Worm (Caenorhabditis elegans) whole organism, young adult: ENCODE data around the gene rab-1.

Experiments
- D2030.7 ChIP-seq: fragments of 200-800 bp; sonication (Bioruptor generic); IDR thresholded peaks from 2 replicates; pipeline ENCODE4 v1.3.6; 2022; ENCODE audit warnings: missing genetic modification reagents, missing genetic modification characterization, missing compliant biosample characterization
- T07F8.4 ChIP-seq: sonication (generic microtip); optimal IDR thresholded peaks from 2 replicates; lab custom pipeline; 2016; ENCODE audit warnings: mild to moderate bottlenecking, missing genetic modification characterization, moderate library complexity, missing compliant biosample characterization
- aptf-2 ChIP-seq: fragments of 200-800 bp; sonication (Bioruptor generic); conservative IDR thresholded peaks from 2 replicates; pipeline ENCODE4 v1.3.6; 2022; ENCODE audit warnings: missing genetic modification reagents, missing genetic modification characterization, missing compliant biosample characterization
- attf-5 ChIP-seq: fragments of 200-800 bp; sonication (Bioruptor generic); optimal IDR thresholded peaks from 2 replicates; lab custom pipeline; 2018; ENCODE audit warnings: mild to moderate bottlenecking, missing genetic modification characterization, missing compliant biosample characterization
- dpl-1 ChIP-seq: fragments of 150-350 bp; optimal IDR thresholded peaks from 2 replicates; lab custom pipeline; 2014; ENCODE audit warnings: missing biosample characterization, missing genetic modification reagents, missing genetic modification characterization
- lin-35 ChIP-seq, 3 experiments: fragments of 150-350 bp in 2 of 3; sonication (generic microtip) in 1 of 3; optimal IDR thresholded peaks; 2 replicates each; lab custom pipeline; 2014 to 2018; ENCODE audit warnings: missing biosample characterization in 3 of 3, missing genetic modification characterization in 3 of 3, missing genetic modification reagents in 3 of 3
- lsy-27 ChIP-seq: sonication (generic microtip); optimal IDR thresholded peaks from 2 replicates; lab custom pipeline; 2017; ENCODE audit warnings: missing genetic modification characterization, mild to moderate bottlenecking, missing compliant biosample characterization, antibody characterized with exemption, missing genotype, borderline replicate concordance; ENCODE audit not compliant: insufficient read depth
- snpc-1.3 ChIP-seq: sonication (generic microtip); optimal IDR thresholded peaks from 2 replicates; lab custom pipeline; 2017; ENCODE audit warnings: missing genetic modification characterization, mild to moderate bottlenecking, missing compliant biosample characterization, antibody characterized with exemption, moderate library complexity, missing genotype, missing genetic modification reagents; ENCODE audit not compliant: insufficient read depth
- snpc-4 ChIP-seq, 5 experiments: fragments of 150-350 bp in 1 of 5; sonication (generic microtip) in 4 of 5; optimal IDR thresholded peaks; 2 replicates each; lab custom pipeline; 2014 to 2018; ENCODE audit warnings: missing genetic modification characterization in 5 of 5, missing biosample characterization in 3 of 5, antibody characterized with exemption in 2 of 5, mild to moderate bottlenecking in 2 of 5, missing compliant biosample characterization in 2 of 5, missing genotype in 2 of 5, moderate library complexity in 2 of 5, missing genetic modification reagents in 1 of 5
- unc-130 ChIP-seq: sonication (generic microtip); optimal IDR thresholded peaks from 2 replicates; lab custom pipeline; 2016; ENCODE audit warnings: missing genetic modification reagents, missing genetic modification characterization, missing compliant biosample characterization
- ztf-3 ChIP-seq: fragments of 200-800 bp; sonication (Bioruptor generic); optimal IDR thresholded peaks from 2 replicates; lab custom pipeline; 2018; ENCODE audit warnings: mild to moderate bottlenecking, missing genetic modification characterization, missing compliant biosample characterization

DNA sequence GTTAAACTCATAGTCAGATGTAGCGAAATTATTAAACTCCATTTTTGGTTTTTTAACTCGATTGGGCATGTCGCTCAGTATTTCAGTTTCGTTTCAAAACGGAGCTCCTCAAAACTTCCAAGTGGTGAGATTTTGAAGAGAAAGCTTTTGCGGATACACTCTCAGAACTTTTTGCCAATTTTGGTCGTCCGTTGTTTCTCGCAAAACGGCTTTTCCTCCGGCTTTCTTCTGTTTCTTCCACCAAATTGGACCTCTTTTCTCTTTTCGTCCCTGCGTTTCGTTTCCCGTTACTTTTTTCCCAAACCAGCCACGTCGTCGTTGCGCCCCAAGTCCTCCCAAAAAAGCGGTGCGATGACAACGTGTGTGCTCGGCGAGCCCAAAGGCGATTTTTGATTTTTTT is 3.7 kb downstream of the rab-1 start, which contains the start of gene C39F7.1:
- TF ChIP-seq snpc-4 (GFP tag; optimal IDR thresholded peaks at IDR 0.05; lab: Kevin White, UChicago) (no peak), snpc-4 (tag; optimal IDR thresholded peaks at IDR 0.05; lab: Kevin White, UChicago) (no peak), aptf-2 (GFP tag; lab: Robert Waterston, UW) (no peak), dpl-1 (GFP tag; lab: Kevin White, UChicago) (no peak), lin-35 (GFP tag; optimal IDR thresholded peaks at IDR 0.05; lab: Kevin White, UChicago) (no peak), ztf-3 (GFP tag; lab: Kevin White, UChicago) (no peak), T07F8.4 (no peak), lsy-27 (no peak), attf-5 (no peak), snpc-1.3 (tag; lab: Kevin White, UChicago) (no peak), D2030.7 (GFP tag; lab: Robert Waterston, UW) (no peak), unc-130 (GFP tag; lab: Kevin White, UChicago) (no peak)
